Fruit fly (Drosophila melanogaster): ENCODE results near the gene CG7974.

DNA sequence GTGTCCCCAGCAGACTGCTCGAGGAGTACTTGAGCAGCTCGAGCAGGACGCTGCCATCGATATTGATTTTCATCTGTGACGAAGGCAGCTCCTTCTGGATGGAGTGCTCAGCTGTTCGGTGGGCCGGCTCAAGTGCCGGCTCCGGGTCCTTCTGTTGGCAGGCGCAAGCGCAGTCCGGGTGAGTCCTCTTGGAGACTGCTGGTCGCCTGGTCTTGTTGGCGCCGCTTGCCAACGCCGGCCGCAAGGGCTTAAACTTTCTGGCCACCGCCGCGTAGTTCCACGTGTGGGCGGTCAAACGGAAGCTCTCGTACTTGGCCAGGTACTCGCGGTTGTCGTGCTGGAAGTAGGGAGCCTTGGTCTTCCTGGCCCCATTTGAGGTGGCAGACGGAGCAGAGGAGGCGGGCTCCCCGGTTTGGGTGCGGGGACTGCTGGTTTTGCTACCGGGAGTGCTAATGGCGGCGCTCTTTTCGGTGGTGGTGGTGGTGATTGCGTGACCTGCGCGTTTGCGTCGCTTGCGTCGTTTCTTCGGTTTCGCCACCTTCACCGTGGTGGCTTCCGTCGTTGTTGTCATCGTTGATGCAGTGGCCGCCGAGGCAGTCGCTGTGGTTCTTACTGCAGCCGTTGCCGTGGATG is 3.1 kb upstream of the CG7974 start:
- TF ChIP-seq kay (GFP tag; ENCODE audit: borderline replicate concordance) (no peak), ovo (GFP tag; optimal IDR thresholded peaks at IDR 0.05) (no peak), CG33017 (tag; optimal IDR thresholded peaks at IDR 0.05) (no peak), Clk (GFP tag; optimal IDR thresholded peaks at IDR 0.05) (no peak)

All from whole organism, adult.